Fruit fly (Drosophila melanogaster) whole organism, embryonic: Measurements from ENCODE around the gene ksr.

Experiments
- CG11723 ChIP-seq: fragments of 200-800 bp; sonication (Bioruptor generic); optimal IDR thresholded peaks from 2 replicates; lab custom pipeline; 2017; ENCODE audit warnings: missing biosample characterization, mild to moderate bottlenecking, missing genetic modification characterization
- CG13894 ChIP-seq: fragments of 200-800 bp; sonication (Bioruptor generic); optimal IDR thresholded peaks from 3 replicates; lab custom pipeline; 2018; ENCODE audit warnings: missing biosample characterization, mild to moderate bottlenecking, missing genetic modification characterization, moderate library complexity
- CG16779 ChIP-seq: fragments of 200-800 bp; sonication (Bioruptor generic); IDR thresholded peaks from 2 replicates; pipeline ENCODE4 v1.3.6; 2022; ENCODE audit warnings: missing biosample characterization, missing genetic modification characterization
- CG17328 ChIP-seq: fragments of 200-800 bp; sonication (Bioruptor generic); IDR thresholded peaks from 2 replicates; pipeline ENCODE4 v1.3.6; 2022; ENCODE audit warnings: missing biosample characterization, missing genetic modification characterization
- CG17829 ChIP-seq: fragments of 200-800 bp; optimal IDR thresholded peaks from 2 replicates; lab custom pipeline; 2019; ENCODE audit warnings: missing biosample characterization, mild to moderate bottlenecking, missing genetic modification characterization, moderate library complexity
- CG2202 ChIP-seq: fragments of 200-800 bp; sonication (Bioruptor generic); optimal IDR thresholded peaks from 2 replicates; lab custom pipeline; 2018; ENCODE audit warnings: missing biosample characterization, mild to moderate bottlenecking, missing genetic modification characterization
- CG31365 ChIP-seq: fragments of 200-800 bp; sonication (Bioruptor generic); optimal IDR thresholded peaks from 2 replicates; lab custom pipeline; 2018; ENCODE audit warnings: missing biosample characterization, mild to moderate bottlenecking, missing genetic modification characterization
- CG4360 ChIP-seq: fragments of 200-800 bp; sonication (Bioruptor generic); IDR thresholded peaks from 2 replicates; pipeline ENCODE4 v1.3.6; 2022; ENCODE audit warnings: missing biosample characterization, missing genetic modification characterization
- CG7271 ChIP-seq: fragments of 200-800 bp; sonication (Bioruptor generic); optimal IDR thresholded peaks from 2 replicates; lab custom pipeline; 2018; ENCODE audit warnings: missing biosample characterization, mild to moderate bottlenecking, missing genetic modification characterization, moderate library complexity
- CG7839 ChIP-seq: fragments of 200-800 bp; sonication (Bioruptor generic); optimal IDR thresholded peaks from 3 replicates; lab custom pipeline; 2018; ENCODE audit warnings: missing biosample characterization, mild to moderate bottlenecking, missing genetic modification characterization, moderate library complexity
- CG8478 ChIP-seq: fragments of >200 bp; optimal IDR thresholded peaks from 2 replicates; lab custom pipeline; 2018
- CG8765 ChIP-seq: fragments of 200-800 bp; sonication (Bioruptor generic); IDR thresholded peaks from 2 replicates; pipeline ENCODE4 v1.3.6; 2022; ENCODE audit warnings: missing biosample characterization, missing genetic modification characterization
- CG9437 ChIP-seq: fragments of 200-800 bp; sonication (Bioruptor generic); optimal IDR thresholded peaks from 2 replicates; lab custom pipeline; 2018; ENCODE audit warnings: missing biosample characterization, mild to moderate bottlenecking, missing genetic modification characterization
- D19A ChIP-seq: fragments of 200-800 bp; optimal IDR thresholded peaks from 3 replicates; lab custom pipeline; 2019; ENCODE audit warnings: missing biosample characterization, mild to moderate bottlenecking, missing genetic modification characterization, moderate library complexity
- Dll ChIP-seq: fragments of 200-800 bp; sonication (Bioruptor generic); IDR thresholded peaks from 4 replicates; pipeline ENCODE4 v1.3.6; 2022; ENCODE audit warnings: missing biosample characterization, missing genetic modification characterization; ENCODE audit not compliant: partially characterized antibody
- Doc3 ChIP-seq: fragments of 200-800 bp; sonication (Bioruptor generic); IDR thresholded peaks from 3 replicates; pipeline ENCODE4 v1.3.6; 2022; ENCODE audit warnings: missing biosample characterization, missing genetic modification characterization; ENCODE audit not compliant: partially characterized antibody
- E2f2 ChIP-seq: fragments of 200-800 bp; sonication (Bioruptor generic); IDR thresholded peaks from 2 replicates; pipeline ENCODE4 v1.3.6; 2022; ENCODE audit warnings: missing biosample characterization, missing genetic modification characterization
- Gug ChIP-seq: fragments of 200-800 bp; sonication (Bioruptor generic); IDR thresholded peaks from 4 replicates; pipeline ENCODE4 v1.3.6; 2022; ENCODE audit warnings: missing biosample characterization, missing genetic modification characterization
- HHEX ChIP-seq: fragments of 200-800 bp; sonication (Bioruptor generic); optimal IDR thresholded peaks from 3 replicates; lab custom pipeline; 2017; ENCODE audit warnings: missing biosample characterization, mild to moderate bottlenecking, missing genetic modification characterization, missing genetic modification reagents
- HmgD ChIP-seq: fragments of 200-800 bp; sonication (Bioruptor generic); optimal IDR thresholded peaks from 3 replicates; lab custom pipeline; 2016; ENCODE audit warnings: missing biosample characterization, missing genetic modification characterization
- Hr3 ChIP-seq: fragments of 200-800 bp; sonication (Bioruptor generic); optimal IDR thresholded peaks from 3 replicates; lab custom pipeline; 2016; ENCODE audit warnings: missing biosample characterization, missing genetic modification characterization
- Mad ChIP-seq: fragments of 200-800 bp; sonication (Bioruptor generic); optimal IDR thresholded peaks from 2 replicates; lab custom pipeline; 2016; ENCODE audit warnings: missing biosample characterization, missing genetic modification characterization
- Max ChIP-seq: fragments of 200-800 bp; sonication (Bioruptor generic); optimal IDR thresholded peaks from 2 replicates; lab custom pipeline; 2016; ENCODE audit warnings: missing biosample characterization, mild to moderate bottlenecking, missing genetic modification characterization
- Nf-YB ChIP-seq: fragments of 200-800 bp; sonication (Bioruptor generic); optimal IDR thresholded peaks from 3 replicates; lab custom pipeline; 2019; ENCODE audit warnings: missing biosample characterization, mild to moderate bottlenecking, missing genetic modification characterization, moderate library complexity
- Nf-YC ChIP-seq: fragments of 200-800 bp; optimal IDR thresholded peaks from 3 replicates; lab custom pipeline; 2019; ENCODE audit warnings: missing biosample characterization, mild to moderate bottlenecking, missing genetic modification characterization, moderate library complexity
- Oaz ChIP-seq: fragments of 200-800 bp; sonication (Bioruptor generic); IDR thresholded peaks from 2 replicates; pipeline ENCODE4 v1.3.6; 2022; ENCODE audit warnings: missing biosample characterization, missing genetic modification characterization
- Oli ChIP-seq: fragments of 200-800 bp; sonication (Bioruptor generic); optimal IDR thresholded peaks from 2 replicates; lab custom pipeline; 2018; ENCODE audit warnings: missing biosample characterization, mild to moderate bottlenecking, missing genetic modification characterization, moderate library complexity
- Rfx ChIP-seq: fragments of 200-800 bp; sonication (Bioruptor generic); IDR thresholded peaks from 2 replicates; pipeline ENCODE4 v1.3.6; 2022; ENCODE audit warnings: missing biosample characterization, missing genetic modification characterization
- Xbp1 ChIP-seq: fragments of 200-800 bp; sonication (Bioruptor generic); optimal IDR thresholded peaks from 3 replicates; lab custom pipeline; 2016; ENCODE audit warnings: missing biosample characterization, mild to moderate bottlenecking, missing genetic modification characterization
- ash1 ChIP-seq: fragments of 200-800 bp; sonication (Bioruptor generic); optimal IDR thresholded peaks from 2 replicates; lab custom pipeline; 2018; ENCODE audit warnings: missing biosample characterization, mild to moderate bottlenecking, missing genetic modification characterization
- bcd ChIP-seq: fragments of 200-800 bp; sonication (Bioruptor generic); optimal IDR thresholded peaks from 2 replicates; lab custom pipeline; 2017; ENCODE audit warnings: missing biosample characterization, mild to moderate bottlenecking, missing genetic modification characterization
- cad ChIP-seq: fragments of >200 bp; optimal IDR thresholded peaks from 2 replicates; lab custom pipeline; 2017; ENCODE audit warnings: missing biosample characterization, missing genetic modification characterization
- ci ChIP-seq: fragments of 200-800 bp; sonication (Bioruptor generic); IDR thresholded peaks from 3 replicates; pipeline ENCODE4 v1.3.6; 2022; ENCODE audit warnings: missing biosample characterization, missing genetic modification characterization
- croc ChIP-seq: fragments of 200-800 bp; sonication (Bioruptor generic); conservative IDR thresholded peaks from 3 replicates; pipeline ENCODE4 v1.3.6; 2022; ENCODE audit warnings: missing biosample characterization, missing genetic modification characterization
- crol ChIP-seq: fragments of 200-800 bp; sonication (Bioruptor generic); IDR thresholded peaks from 2 replicates; pipeline ENCODE4 v1.3.6; 2022; ENCODE audit warnings: missing biosample characterization, missing genetic modification characterization
- dm ChIP-seq: fragments of 200-800 bp; sonication (Bioruptor generic); optimal IDR thresholded peaks from 3 replicates; lab custom pipeline; 2016; ENCODE audit warnings: missing biosample characterization, missing genetic modification characterization
- ewg ChIP-seq: fragments of 200-800 bp; sonication (Bioruptor generic); optimal IDR thresholded peaks from 3 replicates; lab custom pipeline; 2017; ENCODE audit warnings: mild to moderate bottlenecking, missing biosample characterization, missing genetic modification reagents, missing genetic modification characterization
- gt ChIP-seq: fragments of 200-800 bp; sonication (Bioruptor generic); IDR thresholded peaks from 2 replicates; pipeline ENCODE4 v1.3.6; 2022; ENCODE audit warnings: missing biosample characterization, missing genetic modification characterization
- inv ChIP-seq: fragments of 200-800 bp; sonication (Bioruptor generic); IDR thresholded peaks from 2 replicates; pipeline ENCODE4 v1.3.6; 2022; ENCODE audit warnings: missing biosample characterization, missing genetic modification characterization; ENCODE audit not compliant: partially characterized antibody
- ken ChIP-seq: fragments of 200-800 bp; sonication (Bioruptor generic); IDR thresholded peaks from 3 replicates; pipeline ENCODE4 v1.3.6; 2022; ENCODE audit warnings: missing biosample characterization, missing genetic modification characterization
- lilli ChIP-seq: fragments of 200-800 bp; sonication (Bioruptor generic); optimal IDR thresholded peaks from 3 replicates; lab custom pipeline; 2016; ENCODE audit warnings: missing biosample characterization, missing genetic modification characterization
- maf-S ChIP-seq: fragments of 200-800 bp; sonication (Bioruptor generic); optimal IDR thresholded peaks from 2 replicates; lab custom pipeline; 2016; ENCODE audit warnings: missing biosample characterization, missing genetic modification characterization
- odd ChIP-seq: fragments of 200-800 bp; sonication (Bioruptor generic); optimal IDR thresholded peaks from 2 replicates; lab custom pipeline; 2017; ENCODE audit warnings: missing biosample characterization, mild to moderate bottlenecking, missing genetic modification characterization
- p53 ChIP-seq: fragments of 200-800 bp; sonication (Bioruptor generic); optimal IDR thresholded peaks from 2 replicates; lab custom pipeline; 2016; ENCODE audit warnings: missing biosample characterization, missing genetic modification characterization
- pho ChIP-seq: fragments of 200-800 bp; sonication (Bioruptor generic); optimal IDR thresholded peaks from 2 replicates; lab custom pipeline; 2016; ENCODE audit warnings: missing biosample characterization, missing genetic modification characterization
- repo ChIP-seq: fragments of 200-800 bp; sonication (Bioruptor generic); optimal IDR thresholded peaks from 2 replicates; lab custom pipeline; 2016; ENCODE audit warnings: missing biosample characterization, missing genetic modification characterization
- rib ChIP-seq: fragments of 200-800 bp; sonication (Bioruptor generic); IDR thresholded peaks from 2 replicates; pipeline ENCODE4 v1.3.6; 2022; ENCODE audit warnings: missing biosample characterization, missing genetic modification characterization
- sc ChIP-seq, 3 experiments: fragments of >200 bp in 2 of 3; fragments of 200-800 bp in 1 of 3; sonication (Bioruptor generic) in 1 of 3; optimal IDR thresholded peaks; 2 replicates in 2 of 3; 3 replicates in 1 of 3; lab custom pipeline; 2017; ENCODE audit warnings: mild to moderate bottlenecking in 1 of 3, missing biosample characterization in 1 of 3, missing genetic modification characterization in 1 of 3, missing genetic modification reagents in 1 of 3
- scrt ChIP-seq: fragments of 200-800 bp; sonication (Bioruptor generic); optimal IDR thresholded peaks from 2 replicates; lab custom pipeline; 2018; ENCODE audit warnings: missing biosample characterization, mild to moderate bottlenecking, missing genetic modification characterization, moderate library complexity
- sens ChIP-seq: fragments of 200-800 bp; sonication (Bioruptor generic); peaks from one replicate; lab custom pipeline; 2016; ENCODE audit warnings: missing biosample characterization, missing genetic modification characterization
- seq ChIP-seq: fragments of 200-800 bp; sonication (Bioruptor generic); IDR thresholded peaks from 2 replicates; pipeline ENCODE4 v1.3.6; 2022; ENCODE audit warnings: missing biosample characterization, missing genetic modification characterization
- stwl ChIP-seq: fragments of 200-800 bp; sonication (Bioruptor generic); optimal IDR thresholded peaks from 3 replicates; lab custom pipeline; 2018; ENCODE audit warnings: missing biosample characterization, mild to moderate bottlenecking, missing genetic modification characterization, moderate library complexity

The ksr gene

DNA sequence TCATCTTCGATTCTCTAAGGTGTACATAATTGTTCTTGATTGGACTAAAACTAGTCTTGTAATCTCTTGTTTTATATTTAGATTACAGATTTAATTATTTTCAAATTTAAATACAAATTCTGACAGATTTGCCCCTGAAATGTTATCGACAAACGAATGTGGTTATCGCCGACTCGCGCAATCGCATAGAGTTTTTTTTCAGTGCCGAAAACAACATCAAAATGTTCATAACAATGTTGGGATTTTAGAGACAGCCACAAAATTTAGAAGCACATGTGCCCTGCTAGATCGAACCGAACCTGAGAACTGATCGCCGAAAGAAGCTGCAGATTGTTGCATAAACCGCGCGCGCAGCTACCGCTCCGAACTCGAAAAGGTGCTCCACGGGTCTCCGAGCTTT is 16.1 kb downstream of the ksr start, which contains the start of gene POLDIP2 (continued):
- 0 out of 3 replicates have a peak, but pooled peaks have one; percentile 36 for TF ChIP-seq ci (GFP tag; lab: Robert Waterston, UW)
- no peak for TF ChIP-seq Mad (GFP tag; lab: Kevin White, UChicago)
- TF ChIP-seq bcd (GFP tag; lab: Kevin White, UChicago) = no peak
- no peak for TF ChIP-seq CG17829 (tag; lab: Kevin White, UChicago)
- no peak for TF ChIP-seq maf-S (GFP tag; lab: Kevin White, UChicago)
- TF ChIP-seq CG7839 (tag; lab: Kevin White, UChicago) = no peak
- no peak for TF ChIP-seq scrt (GFP tag; lab: Kevin White, UChicago)
- no peak for TF ChIP-seq CG9437 (GFP tag; lab: Kevin White, UChicago)
- TF ChIP-seq Nf-YB (GFP tag; lab: Kevin White, UChicago) = no peak
- TF ChIP-seq CG11723 (GFP tag; lab: Kevin White, UChicago) = no peak
- no peak for TF ChIP-seq CG17328
- no peak for TF ChIP-seq sc (optimal IDR thresholded peaks at IDR 0.05; lab: Kevin White, UChicago)
- no peak for TF ChIP-seq sc (GFP tag; optimal IDR thresholded peaks at IDR 0.05; lab: Kevin White, UChicago)
- 0 out of 4 replicates have a peak, but pooled peaks have one; percentile 13 for TF ChIP-seq Dll (GFP tag; lab: Robert Waterston, UW)
- no peak for TF ChIP-seq Nf-YC (tag; lab: Kevin White, UChicago)
- peak; percentile 13 for TF ChIP-seq lilli (GFP tag; lab: Kevin White, UChicago)
- TF ChIP-seq CG8765 (GFP tag; lab: Robert Waterston, UW) = no peak
- no peak for TF ChIP-seq CG8478 (lab: Kevin White, UChicago)
- TF ChIP-seq inv (GFP tag; lab: Robert Waterston, UW) = no peak
- TF ChIP-seq Oaz (GFP tag; lab: Robert Waterston, UW) = no peak
- TF ChIP-seq ash1 = no peak
- no peak for TF ChIP-seq repo (GFP tag; lab: Kevin White, UChicago)
- TF ChIP-seq pho (GFP tag; lab: Kevin White, UChicago) = no peak
- no peak for TF ChIP-seq gt (GFP tag; lab: Robert Waterston, UW)
- peak; percentile 33 for TF ChIP-seq ewg (GFP tag; lab: Kevin White, UChicago)
- TF ChIP-seq Gug (GFP tag; lab: Robert Waterston, UW) = no peak
- TF ChIP-seq cad (GFP tag; lab: Kevin White, UChicago) = no peak
- no peak for TF ChIP-seq HHEX (GFP tag; lab: Kevin White, UChicago)
- TF ChIP-seq Hr3 (GFP tag; lab: Kevin White, UChicago) = no peak
- no peak for TF ChIP-seq croc (GFP tag; lab: Robert Waterston, UW)
- no peak for TF ChIP-seq Doc3 (GFP tag; lab: Robert Waterston, UW)
- TF ChIP-seq HmgD = no peak
- no peak for TF ChIP-seq CG16779 (GFP tag; lab: Robert Waterston, UW)
- no peak for TF ChIP-seq crol
- peak; percentile 61 for TF ChIP-seq E2f2 (GFP tag; lab: Robert Waterston, UW)
- no peak for TF ChIP-seq dm
- peak; percentile 38 for TF ChIP-seq Xbp1
- TF ChIP-seq Max = no peak
- no peak for TF ChIP-seq CG31365 (tag; lab: Kevin White, UChicago)
- TF ChIP-seq D19A = peak; percentile 32
- TF ChIP-seq sens = peak; percentile 41
- no peak for TF ChIP-seq CG7271
- no peak for TF ChIP-seq stwl (tag; lab: Kevin White, UChicago)
- no peak for TF ChIP-seq CG2202 (tag; lab: Kevin White, UChicago)
- TF ChIP-seq odd (GFP tag; lab: Kevin White, UChicago) = no peak
- no peak for TF ChIP-seq seq (GFP tag; lab: Robert Waterston, UW)
- TF ChIP-seq CG4360 (GFP tag; lab: Robert Waterston, UW) = no peak
- TF ChIP-seq Rfx (GFP tag; lab: Robert Waterston, UW) = 0 out of 2 replicates have a peak, but pooled peaks have one; percentile 26
- TF ChIP-seq Oli (tag; lab: Kevin White, UChicago) = no peak
- no peak for TF ChIP-seq p53 (GFP tag; lab: Kevin White, UChicago)
- peak; percentile 10 for TF ChIP-seq CG13894 (tag; lab: Kevin White, UChicago)
- no peak for TF ChIP-seq rib
- TF ChIP-seq ken (GFP tag; lab: Robert Waterston, UW) = no peak
